Worm (Caenorhabditis elegans) whole organism, midembryonic: ENCODE measurements around the gene clec-66.
A peak's percentile ranks its signal among the peaks of the same experiment; 100 is the strongest.

Experiments used
- cog-1 ChIP-seq: sonication (generic microtip); optimal IDR thresholded peaks from 2 replicates; lab custom pipeline; 2016; ENCODE audit warnings: missing genetic modification characterization, missing compliant biosample characterization
- klf-2 ChIP-seq: fragments of 200-800 bp; sonication (Bioruptor generic); conservative IDR thresholded peaks from 2 replicates; pipeline ENCODE4 v1.3.6; 2022; ENCODE audit warnings: missing genetic modification reagents, missing genetic modification characterization, missing compliant biosample characterization
- tab-1 ChIP-seq: fragments of 200-800 bp; sonication (Bioruptor generic); IDR thresholded peaks from 2 replicates; pipeline ENCODE4 v1.3.6; 2022; ENCODE audit warnings: missing genetic modification characterization, missing compliant biosample characterization

DNA sequence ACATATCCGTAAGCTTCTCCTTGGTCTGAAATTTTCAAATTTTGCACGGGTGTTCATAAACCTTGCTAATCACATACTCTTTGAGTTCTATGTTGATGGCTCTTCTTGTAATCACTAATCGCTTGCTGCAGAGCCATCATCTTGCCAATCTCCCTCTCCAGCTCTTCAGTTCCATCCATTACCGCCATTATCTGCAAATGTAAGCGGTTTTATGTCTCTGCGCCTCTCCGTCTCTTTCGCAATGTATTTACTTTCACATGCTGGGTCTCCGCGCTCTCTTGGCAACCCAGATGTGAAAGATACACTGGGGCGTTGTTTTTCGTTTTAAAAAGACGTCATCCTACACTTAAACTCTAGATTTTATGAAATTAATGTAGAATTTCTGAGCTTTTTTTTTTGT lies 49.1 kb downstream of the clec-66 start:
- TF ChIP-seq tab-1 (GFP tag; lab: Robert Waterston, UW), result no peak
- no peak for TF ChIP-seq klf-2 (GFP tag; lab: Robert Waterston, UW)
- peak; percentile 16 for TF ChIP-seq cog-1 (tag; lab: Kevin White, UChicago)
